Fruit fly (Drosophila melanogaster): Measurements from ENCODE around the gene Fhos.
A peak's percentile ranks its signal among the peaks of the same experiment; 100 is the strongest.

Fhos gene

dm6 chr3L:8772998-8773684 lies 19.7 kb downstream of the Fhos start (continued):
- TF ChIP-seq CG17912 (GFP tag; optimal IDR thresholded peaks at IDR 0.05) (no peak), dmrt99B (tag; optimal IDR thresholded peaks at IDR 0.05) (peak; percentile 86), ems (GFP tag; optimal IDR thresholded peaks at IDR 0.05) (no peak), CG4404 (GFP tag; IDR thresholded peaks at IDR 0.05) (no peak), D (optimal IDR thresholded peaks at IDR 0.05) (no peak), D (GFP tag; optimal IDR thresholded peaks at IDR 0.05) (peak; percentile 62), CG4707 (GFP tag; optimal IDR thresholded peaks at IDR 0.05) (peak; percentile 64), CG17829 (tag; optimal IDR thresholded peaks at IDR 0.05) (peak; percentile 81), Fer1 (GFP tag; optimal IDR thresholded peaks at IDR 0.05) (no peak), CG6254 (GFP tag; optimal IDR thresholded peaks at IDR 0.05) (peak; percentile 62), CG14050 (GFP tag; IDR thresholded peaks at IDR 0.05) (peak; percentile 59), CG2120 (GFP tag; optimal IDR thresholded peaks at IDR 0.05) (no peak), exex (tag; optimal IDR thresholded peaks at IDR 0.05) (no peak), kni (GFP tag; optimal IDR thresholded peaks at IDR 0.05) (peak; percentile 81), tgo (GFP tag; IDR thresholded peaks at IDR 0.05) (peak; percentile 77), otp (GFP tag; IDR thresholded peaks at IDR 0.05) (peak; percentile 78), fd96Cb (tag; optimal IDR thresholded peaks at IDR 0.05) (peak; percentile 80), HLHmδ (GFP tag; optimal IDR thresholded peaks at IDR 0.05) (no peak), Ada2b (GFP tag; IDR thresholded peaks at IDR 0.05) (peak; percentile 66), CG8089 (GFP tag; optimal IDR thresholded peaks at IDR 0.05) (peak; percentile 59), vvl (GFP tag; IDR thresholded peaks at IDR 0.05) (peak; percentile 85), dysf (GFP tag; IDR thresholded peaks at IDR 0.05) (peak; percentile 79), CG16813 (GFP tag; IDR thresholded peaks at IDR 0.05; ENCODE audit: partially characterized antibody) (no peak), H2.0 (GFP tag; IDR thresholded peaks at IDR 0.05) (peak; percentile 22; the same call in 1 of the 2 replicates), Pdp1 (GFP tag; optimal IDR thresholded peaks at IDR 0.05) (peak; percentile 8 to 61), Myb (GFP tag; optimal IDR thresholded peaks at IDR 0.05) (no peak), CG11247 (GFP tag; IDR thresholded peaks at IDR 0.05) (no peak), Atf-2 (GFP tag; optimal IDR thresholded peaks at IDR 0.05) (peak; percentile 53), Ets97D (GFP tag; optimal IDR thresholded peaks at IDR 0.05) (no peak), Hmx (GFP tag; optimal IDR thresholded peaks at IDR 0.05) (no peak), p53 (GFP tag; optimal IDR thresholded peaks at IDR 0.05) (no peak), YL-1 (GFP tag; optimal IDR thresholded peaks at IDR 0.05) (no peak), Sry-δ (GFP tag; optimal IDR thresholded peaks at IDR 0.05) (no peak), CG15479 (GFP tag; optimal IDR thresholded peaks at IDR 0.05) (no peak), CkIIα-i1 (GFP tag; IDR thresholded peaks at IDR 0.05) (no peak), esg (GFP tag; conservative IDR thresholded peaks at IDR 0.05) (peak; percentile 68), Gsc (GFP tag; IDR thresholded peaks at IDR 0.05) (no peak), odd (GFP tag; optimal IDR thresholded peaks at IDR 0.05) (peak; percentile 74), CG10654 (GFP tag; optimal IDR thresholded peaks at IDR 0.05) (peak; percentile 51), gce (GFP tag; IDR thresholded peaks at IDR 0.05) (0 out of 3 replicates have a peak, but pooled peaks have one; percentile 33), CG14710 (tag; optimal IDR thresholded peaks at IDR 0.05) (peak; percentile 81), HLH4C (GFP tag; IDR thresholded peaks at IDR 0.05; ENCODE audit: partially characterized antibody) (no peak), Dek (tag; optimal IDR thresholded peaks at IDR 0.05) (peak; percentile 27), schlank (tag; optimal IDR thresholded peaks at IDR 0.05) (no peak), psq (GFP tag; optimal IDR thresholded peaks at IDR 0.05) (no peak), hkb (optimal IDR thresholded peaks at IDR 0.05) (no peak), hkb (GFP tag; IDR thresholded peaks at IDR 0.05) (peak; percentile 70), ab (GFP tag; optimal IDR thresholded peaks at IDR 0.05) (no peak), CG4820 (GFP tag; optimal IDR thresholded peaks at IDR 0.05) (peak; percentile 62), Dp (GFP tag; optimal IDR thresholded peaks at IDR 0.05) (no peak), CG34224 (GFP tag; IDR thresholded peaks at IDR 0.05; ENCODE audit: partially characterized antibody) (no peak)

Measured in whole organism, embryonic.